Fruit fly (Drosophila melanogaster) whole organism, embryonic: Measurements from ENCODE around the gene CG43675.
A peak's percentile ranks its signal among the peaks of the same experiment; 100 is the strongest.

Source experiments
- Atf6 ChIP-seq: fragments of 200-800 bp; sonication (Bioruptor generic); IDR thresholded peaks from 2 replicates; pipeline ENCODE4 v1.3.6; 2022; ENCODE audit warnings: missing biosample characterization, missing genetic modification characterization
- Blimp-1 ChIP-seq: fragments of 200-800 bp; sonication (Bioruptor generic); optimal IDR thresholded peaks from 3 replicates; lab custom pipeline; 2018; ENCODE audit warnings: missing biosample characterization, missing genetic modification characterization, mild to moderate bottlenecking, moderate library complexity, missing genetic modification reagents
- CG10959 ChIP-seq: fragments of 200-800 bp; sonication (Bioruptor generic); IDR thresholded peaks from 2 replicates; pipeline ENCODE4 v1.3.6; 2022; ENCODE audit warnings: missing biosample characterization, missing genetic modification characterization
- CG11504 ChIP-seq: fragments of 200-800 bp; sonication (Bioruptor generic); optimal IDR thresholded peaks from 3 replicates; lab custom pipeline; 2019; ENCODE audit warnings: missing biosample characterization, mild to moderate bottlenecking, missing genetic modification characterization, moderate library complexity
- CG14860 ChIP-seq: fragments of 200-800 bp; sonication (Bioruptor generic); IDR thresholded peaks from 3 replicates; pipeline ENCODE4 v1.3.6; 2022; ENCODE audit warnings: missing biosample characterization, missing genetic modification characterization; ENCODE audit not compliant: partially characterized antibody
- CG15011 ChIP-seq: fragments of 200-800 bp; sonication (Bioruptor generic); optimal IDR thresholded peaks from 3 replicates; lab custom pipeline; 2018; ENCODE audit warnings: missing biosample characterization, mild to moderate bottlenecking, missing genetic modification characterization
- CG15269 ChIP-seq: fragments of 200-800 bp; sonication (Bioruptor generic); optimal IDR thresholded peaks from 2 replicates; lab custom pipeline; 2018; ENCODE audit warnings: missing biosample characterization, mild to moderate bottlenecking, missing genetic modification characterization, moderate library complexity
- CG15479 ChIP-seq: fragments of 200-800 bp; sonication (Bioruptor generic); optimal IDR thresholded peaks from 3 replicates; lab custom pipeline; 2019; ENCODE audit warnings: missing biosample characterization, mild to moderate bottlenecking, missing genetic modification characterization, moderate library complexity
- CG1647 ChIP-seq: fragments of 200-800 bp; sonication (Bioruptor generic); optimal IDR thresholded peaks from 3 replicates; lab custom pipeline; 2016; ENCODE audit warnings: missing biosample characterization, missing genetic modification characterization
- CG17568 ChIP-seq: fragments of 200-800 bp; sonication (Bioruptor generic); optimal IDR thresholded peaks from 2 replicates; lab custom pipeline; 2018; ENCODE audit warnings: missing biosample characterization, mild to moderate bottlenecking, missing genetic modification characterization, moderate library complexity
- CG2202 ChIP-seq: fragments of 200-800 bp; sonication (Bioruptor generic); optimal IDR thresholded peaks from 2 replicates; lab custom pipeline; 2018; ENCODE audit warnings: missing biosample characterization, mild to moderate bottlenecking, missing genetic modification characterization
- CG30431 ChIP-seq: fragments of 200-800 bp; sonication (Bioruptor generic); optimal IDR thresholded peaks from 2 replicates; lab custom pipeline; 2017; ENCODE audit warnings: missing biosample characterization, missing genetic modification characterization
- CG3995 ChIP-seq: fragments of 200-800 bp; sonication (Bioruptor generic); optimal IDR thresholded peaks from 3 replicates; lab custom pipeline; 2016; ENCODE audit warnings: missing biosample characterization, missing genetic modification characterization
- CG4360 ChIP-seq: fragments of 200-800 bp; sonication (Bioruptor generic); IDR thresholded peaks from 2 replicates; pipeline ENCODE4 v1.3.6; 2022; ENCODE audit warnings: missing biosample characterization, missing genetic modification characterization
- CG4424 ChIP-seq: fragments of 200-800 bp; sonication (Bioruptor generic); optimal IDR thresholded peaks from 3 replicates; lab custom pipeline; 2016; ENCODE audit warnings: missing biosample characterization, missing genetic modification characterization
- CG6175 ChIP-seq: fragments of 200-800 bp; sonication (Bioruptor generic); IDR thresholded peaks from 3 replicates; pipeline ENCODE4 v1.3.6; 2022; ENCODE audit warnings: missing biosample characterization, missing genetic modification characterization
- CG6272 ChIP-seq: fragments of 200-800 bp; sonication (Bioruptor generic); IDR thresholded peaks from 2 replicates; pipeline ENCODE4 v1.3.6; 2022; ENCODE audit warnings: missing biosample characterization, missing genetic modification characterization
- CG6854 ChIP-seq: fragments of 200-800 bp; sonication (Bioruptor generic); optimal IDR thresholded peaks from 3 replicates; lab custom pipeline; 2017; ENCODE audit warnings: missing biosample characterization, mild to moderate bottlenecking, missing genetic modification characterization
- CG7271 ChIP-seq: fragments of 200-800 bp; sonication (Bioruptor generic); optimal IDR thresholded peaks from 2 replicates; lab custom pipeline; 2018; ENCODE audit warnings: missing biosample characterization, mild to moderate bottlenecking, missing genetic modification characterization, moderate library complexity
- CG7839 ChIP-seq: fragments of 200-800 bp; sonication (Bioruptor generic); optimal IDR thresholded peaks from 3 replicates; lab custom pipeline; 2018; ENCODE audit warnings: missing biosample characterization, mild to moderate bottlenecking, missing genetic modification characterization, moderate library complexity
- CG8765 ChIP-seq: fragments of 200-800 bp; sonication (Bioruptor generic); IDR thresholded peaks from 2 replicates; pipeline ENCODE4 v1.3.6; 2022; ENCODE audit warnings: missing biosample characterization, missing genetic modification characterization
- CG9797 ChIP-seq: fragments of 200-800 bp; sonication (Bioruptor generic); optimal IDR thresholded peaks from 3 replicates; lab custom pipeline; 2018; ENCODE audit warnings: missing biosample characterization, mild to moderate bottlenecking, missing genetic modification characterization
- CG9932 ChIP-seq: fragments of 200-800 bp; sonication (Bioruptor generic); IDR thresholded peaks from 2 replicates; pipeline ENCODE4 v1.3.6; 2022; ENCODE audit warnings: missing biosample characterization, missing genetic modification characterization
- Ets65A ChIP-seq: fragments of 200-800 bp; sonication (Bioruptor generic); peaks from one replicate; lab custom pipeline; 2016; ENCODE audit warnings: missing biosample characterization, missing genetic modification characterization
- HLH54F ChIP-seq: fragments of 200-800 bp; sonication (Bioruptor generic); optimal IDR thresholded peaks from 3 replicates; lab custom pipeline; 2016; ENCODE audit warnings: missing biosample characterization, missing genetic modification characterization
- Kr ChIP-seq: fragments of 200-800 bp; sonication (Bioruptor generic); optimal IDR thresholded peaks from 2 replicates; lab custom pipeline; 2017; ENCODE audit warnings: missing biosample characterization, mild to moderate bottlenecking, missing genetic modification characterization
- Med ChIP-seq: fragments of 200-800 bp; sonication (Bioruptor generic); peaks from one replicate; lab custom pipeline; 2016; ENCODE audit warnings: missing biosample characterization, missing genetic modification characterization, mild to moderate bottlenecking, inconsistent platforms, moderate library complexity
- Rfx ChIP-seq: fragments of 200-800 bp; sonication (Bioruptor generic); IDR thresholded peaks from 2 replicates; pipeline ENCODE4 v1.3.6; 2022; ENCODE audit warnings: missing biosample characterization, missing genetic modification characterization
- Sin3A ChIP-seq: fragments of >200 bp; optimal IDR thresholded peaks from 2 replicates; lab custom pipeline; 2018
- Spps ChIP-seq: fragments of 200-800 bp; sonication (Bioruptor generic); optimal IDR thresholded peaks from 2 replicates; lab custom pipeline; 2018; ENCODE audit warnings: missing biosample characterization, mild to moderate bottlenecking, missing genetic modification characterization
- Ssrp ChIP-seq: fragments of 200-800 bp; sonication (Bioruptor generic); optimal IDR thresholded peaks from 2 replicates; lab custom pipeline; 2018; ENCODE audit warnings: missing biosample characterization, mild to moderate bottlenecking, missing genetic modification characterization, moderate library complexity
- Xrp1 ChIP-seq: fragments of 200-800 bp; sonication (Bioruptor generic); IDR thresholded peaks from 2 replicates; pipeline ENCODE4 v1.3.6; 2022; ENCODE audit warnings: missing biosample characterization, missing genetic modification characterization
- chif ChIP-seq, 2 experiments: fragments of 200-800 bp; sonication (Bioruptor generic); optimal IDR thresholded peaks; 3 replicates each; lab custom pipeline; 2016; ENCODE audit warnings: missing biosample characterization in 2 of 2, missing genetic modification characterization in 2 of 2
- crol ChIP-seq: fragments of 200-800 bp; sonication (Bioruptor generic); IDR thresholded peaks from 2 replicates; pipeline ENCODE4 v1.3.6; 2022; ENCODE audit warnings: missing biosample characterization, missing genetic modification characterization
- dmrt11E ChIP-seq: fragments of 200-800 bp; sonication (Bioruptor generic); optimal IDR thresholded peaks from 3 replicates; lab custom pipeline; 2018; ENCODE audit warnings: missing biosample characterization, mild to moderate bottlenecking, missing genetic modification characterization, moderate library complexity
- dmrt99B ChIP-seq: fragments of 200-800 bp; sonication (Bioruptor generic); optimal IDR thresholded peaks from 2 replicates; lab custom pipeline; 2018; ENCODE audit warnings: missing biosample characterization, mild to moderate bottlenecking, missing genetic modification characterization, moderate library complexity
- fru ChIP-seq: fragments of >200 bp; optimal IDR thresholded peaks from 2 replicates; lab custom pipeline; 2017
- gt ChIP-seq: fragments of 200-800 bp; sonication (Bioruptor generic); IDR thresholded peaks from 2 replicates; pipeline ENCODE4 v1.3.6; 2022; ENCODE audit warnings: missing biosample characterization, missing genetic modification characterization
- her ChIP-seq: fragments of 200-800 bp; sonication (Bioruptor generic); optimal IDR thresholded peaks from 2 replicates; lab custom pipeline; 2016; ENCODE audit warnings: missing biosample characterization, missing genetic modification characterization
- kah ChIP-seq: fragments of 200-800 bp; sonication (Bioruptor generic); optimal IDR thresholded peaks from 2 replicates; lab custom pipeline; 2018; ENCODE audit warnings: missing biosample characterization, mild to moderate bottlenecking, missing genetic modification characterization
- lbe ChIP-seq: fragments of 200-800 bp; sonication (Bioruptor generic); optimal IDR thresholded peaks from 2 replicates; lab custom pipeline; 2016; ENCODE audit warnings: missing biosample characterization, mild to moderate bottlenecking, missing genetic modification characterization
- luna ChIP-seq: fragments of 200-800 bp; sonication (Bioruptor generic); optimal IDR thresholded peaks from 2 replicates; lab custom pipeline; 2016; ENCODE audit warnings: missing biosample characterization, missing genetic modification characterization
- nom ChIP-seq: fragments of 200-800 bp; sonication (Bioruptor generic); optimal IDR thresholded peaks from 2 replicates; lab custom pipeline; 2017; ENCODE audit warnings: missing biosample characterization, missing genetic modification characterization, mild to moderate bottlenecking, moderate library complexity, missing genetic modification reagents
- p53 ChIP-seq: fragments of 200-800 bp; sonication (Bioruptor generic); optimal IDR thresholded peaks from 2 replicates; lab custom pipeline; 2016; ENCODE audit warnings: missing biosample characterization, missing genetic modification characterization
- phol ChIP-seq: fragments of 200-800 bp; sonication (Bioruptor generic); optimal IDR thresholded peaks from 3 replicates; lab custom pipeline; 2018; ENCODE audit warnings: missing biosample characterization, mild to moderate bottlenecking, missing genetic modification characterization, moderate library complexity
- pum ChIP-seq: fragments of 200-800 bp; sonication (Bioruptor generic); optimal IDR thresholded peaks from 2 replicates; lab custom pipeline; 2016; ENCODE audit warnings: missing biosample characterization, missing genetic modification characterization
- repo ChIP-seq: fragments of 200-800 bp; sonication (Bioruptor generic); optimal IDR thresholded peaks from 2 replicates; lab custom pipeline; 2016; ENCODE audit warnings: missing biosample characterization, missing genetic modification characterization
- seq ChIP-seq: fragments of 200-800 bp; sonication (Bioruptor generic); IDR thresholded peaks from 2 replicates; pipeline ENCODE4 v1.3.6; 2022; ENCODE audit warnings: missing biosample characterization, missing genetic modification characterization
- so ChIP-seq: fragments of 200-800 bp; sonication (Bioruptor generic); IDR thresholded peaks from 3 replicates; pipeline ENCODE4 v1.3.6; 2022; ENCODE audit warnings: missing biosample characterization, missing genetic modification characterization
- ssp ChIP-seq: fragments of 200-800 bp; sonication (Bioruptor generic); IDR thresholded peaks from 2 replicates; pipeline ENCODE4 v1.3.6; 2022; ENCODE audit warnings: missing biosample characterization, missing genetic modification characterization
- twi ChIP-seq: fragments of 200-800 bp; optimal IDR thresholded peaks from 2 replicates; lab custom pipeline; 2019; ENCODE audit warnings: missing biosample characterization, mild to moderate bottlenecking, missing genetic modification characterization, moderate library complexity
- z ChIP-seq: fragments of 200-800 bp; sonication (Bioruptor generic); IDR thresholded peaks from 3 replicates; pipeline ENCODE4 v1.3.6; 2022; ENCODE audit warnings: missing biosample characterization, missing genetic modification characterization

CG43675 gene

dm6 chr3R:9347702-9348378, 7.5 kb upstream of the CG43675 start (continued):
- TF ChIP-seq seq (GFP tag; lab: Robert Waterston, UW) (no peak), her (no peak), p53 (GFP tag; lab: Kevin White, UChicago) (no peak), CG9797 (GFP tag; lab: Kevin White, UChicago) (no peak), repo (GFP tag; lab: Kevin White, UChicago) (no peak), CG7839 (tag; lab: Kevin White, UChicago) (peak; percentile 20), CG4424 (GFP tag; lab: Kevin White, UChicago) (peak; percentile 43), CG3995 (GFP tag; lab: Kevin White, UChicago) (no peak), Med (peak; percentile 58), HLH54F (GFP tag; lab: Kevin White, UChicago) (no peak), phol (tag; lab: Kevin White, UChicago) (peak; percentile 23), Xrp1 (GFP tag; lab: Robert Waterston, UW) (peak; percentile 61), CG30431 (no peak), lbe (GFP tag; lab: Kevin White, UChicago) (no peak), Sin3A (lab: Kevin White, UChicago) (no peak), CG7271 (tag; lab: Kevin White, UChicago) (no peak), CG9932 (GFP tag; lab: Robert Waterston, UW) (no peak), Ssrp (tag; lab: Kevin White, UChicago) (peak; percentile 16), CG14860 (no peak), CG10959 (no peak), twi (tag; lab: Kevin White, UChicago) (peak; percentile 84), dmrt11E (tag; lab: Kevin White, UChicago) (peak; percentile 71), Blimp-1 (GFP tag; lab: Kevin White, UChicago) (peak; percentile 28), kah (GFP tag; lab: Kevin White, UChicago) (no peak), fru (lab: Kevin White, UChicago) (no peak), Kr (no peak), nom (GFP tag; lab: Kevin White, UChicago) (peak; percentile 73), pum (GFP tag; lab: Kevin White, UChicago) (no peak), Atf6 (GFP tag; lab: Robert Waterston, UW) (no peak), CG4360 (GFP tag; lab: Robert Waterston, UW) (no peak), CG17568 (GFP tag; lab: Kevin White, UChicago) (peak; percentile 40), CG8765 (no peak), gt (GFP tag; lab: Robert Waterston, UW) (no peak), dmrt99B (tag; lab: Kevin White, UChicago) (no peak), Spps (no peak), Ets65A (GFP tag; lab: Kevin White, UChicago) (peak; percentile 66), CG6175 (GFP tag; lab: Robert Waterston, UW) (no peak), ssp (no peak), z (GFP tag; lab: Robert Waterston, UW) (no peak), CG1647 (no peak), so (GFP tag; lab: Robert Waterston, UW) (0 out of 3 replicates have a peak, but pooled peaks have one; percentile 43), CG11504 (tag; lab: Kevin White, UChicago) (peak; percentile 6), CG15269 (tag; lab: Kevin White, UChicago) (no peak), CG6272 (no peak), chif (GFP tag; optimal IDR thresholded peaks at IDR 0.05; lab: Kevin White, UChicago) (peak in 1 of 2 experiments; percentile 5), CG2202 (tag; lab: Kevin White, UChicago) (no peak), CG6854 (GFP tag; lab: Kevin White, UChicago) (no peak), CG15011 (GFP tag; lab: Kevin White, UChicago) (no peak), crol (peak; percentile 50; the same call in 1 of the 2 replicates), Rfx (no peak), CG15479 (GFP tag; lab: Kevin White, UChicago) (no peak), luna (GFP tag; lab: Kevin White, UChicago) (no peak)
